Fruit fly (Drosophila melanogaster): Measurements from ENCODE around the gene CG5262.

Gene CG5262

DNA sequence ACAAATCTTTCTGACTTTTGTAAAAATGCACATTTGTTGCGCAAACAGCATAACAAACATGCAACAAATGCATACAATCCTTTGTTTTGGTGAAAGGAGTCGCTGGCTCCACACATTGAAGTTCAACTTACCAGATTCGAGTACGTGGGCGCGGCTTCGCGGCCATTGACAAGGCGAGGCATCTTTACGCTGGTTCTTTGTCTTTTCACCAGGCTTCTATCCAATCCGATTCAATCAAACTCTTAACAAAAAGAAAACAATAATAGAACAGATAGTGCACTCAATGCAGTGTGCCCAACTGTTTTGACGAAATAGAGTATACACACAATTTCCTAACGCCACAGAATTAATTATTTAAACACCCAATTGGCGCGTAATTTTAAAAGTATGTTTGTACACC, at the start of gene CG5262:
TSS of gene CG5262 (minus strand) at position 294 of the 400 bp plus-strand sequence.
- TF ChIP-seq gl (tag; optimal IDR thresholded peaks at IDR 0.05) = peak; percentile 57
- TF ChIP-seq CG4496 (GFP tag; IDR thresholded peaks at IDR 0.05) = peak; percentile 48; the same call in 2 of the 3 replicates
- peak; percentile 46; the same call in 1 of the 2 replicates for TF ChIP-seq CG12605 (GFP tag; IDR thresholded peaks at IDR 0.05)
- TF ChIP-seq EcR (GFP tag; optimal IDR thresholded peaks at IDR 0.05) = no peak
- no peak for TF ChIP-seq CG17806 (tag; optimal IDR thresholded peaks at IDR 0.05)

DNA sequence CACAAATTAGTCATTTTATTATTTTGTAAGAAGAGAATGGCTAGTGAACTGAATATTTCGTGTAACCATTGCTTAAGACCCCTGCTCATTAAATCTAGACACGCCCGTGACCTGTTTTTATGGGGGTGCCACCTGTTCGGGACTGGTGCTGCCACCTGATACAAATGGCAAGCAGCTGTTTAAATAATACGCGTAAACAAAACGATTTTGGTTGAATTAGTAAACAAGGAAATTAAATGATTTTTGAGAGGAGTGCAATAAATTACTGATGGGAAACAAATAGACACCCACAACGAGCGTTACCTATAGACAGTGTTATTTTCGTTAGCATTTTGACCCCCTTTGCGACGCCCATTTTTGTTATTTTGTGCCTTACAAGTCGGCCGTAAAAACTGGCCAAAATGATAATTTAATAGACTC, 44.5 kb upstream of the CG5262 start:
- TF ChIP-seq Snoo (tag; optimal IDR thresholded peaks at IDR 0.05) (peak; percentile 83), rn (GFP tag; IDR thresholded peaks at IDR 0.05) (no peak), Ets98B (GFP tag; IDR thresholded peaks at IDR 0.05) (no peak), CG15710 (tag; optimal IDR thresholded peaks at IDR 0.05) (peak; percentile 73), CG34367 (tag; optimal IDR thresholded peaks at IDR 0.05) (peak; percentile 59), CG17806 (tag; optimal IDR thresholded peaks at IDR 0.05) (peak; percentile 84), D1 (tag; optimal IDR thresholded peaks at IDR 0.05) (peak; percentile 75), CG4496 (GFP tag; IDR thresholded peaks at IDR 0.05) (no peak), CG8159 (tag; optimal IDR thresholded peaks at IDR 0.05) (peak; percentile 80), CG32121 (GFP tag; IDR thresholded peaks at IDR 0.05) (no peak), gl (tag; optimal IDR thresholded peaks at IDR 0.05) (peak; percentile 47), CG10348 (GFP tag; IDR thresholded peaks at IDR 0.05) (no peak), CG8301 (tag; optimal IDR thresholded peaks at IDR 0.05) (peak; percentile 81), CG14655 (GFP tag; optimal IDR thresholded peaks at IDR 0.05) (peak; percentile 83), CG13204 (GFP tag; optimal IDR thresholded peaks at IDR 0.05) (no peak), fd96Ca (GFP tag; IDR thresholded peaks at IDR 0.05) (no peak), CG9948 (tag; optimal IDR thresholded peaks at IDR 0.05) (peak; percentile 64), Pif1B (GFP tag; optimal IDR thresholded peaks at IDR 0.05) (peak; percentile 83), Pif1A (GFP tag; optimal IDR thresholded peaks at IDR 0.05) (peak; percentile 90), EcR (GFP tag; optimal IDR thresholded peaks at IDR 0.05) (no peak), CG12605 (GFP tag; IDR thresholded peaks at IDR 0.05) (no peak)

DNA sequence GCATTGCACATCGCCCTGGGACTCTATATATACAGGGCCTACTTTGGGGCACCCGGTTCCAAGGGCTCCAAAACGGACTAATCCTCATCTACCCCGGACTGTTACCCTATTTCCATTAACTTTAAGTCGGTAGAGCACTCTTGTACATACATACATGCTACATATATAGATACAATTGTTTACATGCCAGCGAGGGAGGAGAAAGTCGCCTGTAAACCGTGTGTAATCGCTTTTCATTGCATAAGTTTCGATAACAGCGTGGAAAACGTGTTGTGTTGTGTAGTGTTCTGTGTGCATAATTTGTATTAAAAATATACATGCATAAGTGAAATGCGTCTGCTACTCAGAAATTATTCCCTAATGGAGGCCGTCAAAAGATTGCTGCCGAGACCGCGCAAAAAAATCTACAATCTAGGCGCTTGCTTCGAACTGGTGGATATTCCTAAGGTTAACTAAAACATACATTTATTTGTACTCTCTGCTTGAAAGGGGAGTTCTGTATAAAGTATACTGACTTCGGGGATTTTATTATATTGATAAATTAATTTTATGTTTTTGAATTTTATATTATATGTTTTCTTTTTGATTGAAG, 44.0 kb upstream of the CG5262 start, which contains the start of gene isoQC:
TSS of gene isoQC (plus strand) at position 270 of the 592 bp plus-strand sequence.
- no peak for TF ChIP-seq fd96Ca (GFP tag; IDR thresholded peaks at IDR 0.05)
- TF ChIP-seq CG15710 (tag; optimal IDR thresholded peaks at IDR 0.05) = no peak
- TF ChIP-seq CG9948 (tag; optimal IDR thresholded peaks at IDR 0.05) = no peak
- TF ChIP-seq D1 (tag; optimal IDR thresholded peaks at IDR 0.05) = no peak
- no peak for TF ChIP-seq Snoo (tag; optimal IDR thresholded peaks at IDR 0.05)
- no peak for TF ChIP-seq CG17806 (tag; optimal IDR thresholded peaks at IDR 0.05)
- TF ChIP-seq CG32121 (GFP tag; IDR thresholded peaks at IDR 0.05) = no peak
- no peak for TF ChIP-seq Pif1B (GFP tag; optimal IDR thresholded peaks at IDR 0.05)
- no peak for TF ChIP-seq CG10348 (GFP tag; IDR thresholded peaks at IDR 0.05)
- TF ChIP-seq CG8301 (tag; optimal IDR thresholded peaks at IDR 0.05) = no peak
- TF ChIP-seq rn (GFP tag; IDR thresholded peaks at IDR 0.05) = no peak

DNA sequence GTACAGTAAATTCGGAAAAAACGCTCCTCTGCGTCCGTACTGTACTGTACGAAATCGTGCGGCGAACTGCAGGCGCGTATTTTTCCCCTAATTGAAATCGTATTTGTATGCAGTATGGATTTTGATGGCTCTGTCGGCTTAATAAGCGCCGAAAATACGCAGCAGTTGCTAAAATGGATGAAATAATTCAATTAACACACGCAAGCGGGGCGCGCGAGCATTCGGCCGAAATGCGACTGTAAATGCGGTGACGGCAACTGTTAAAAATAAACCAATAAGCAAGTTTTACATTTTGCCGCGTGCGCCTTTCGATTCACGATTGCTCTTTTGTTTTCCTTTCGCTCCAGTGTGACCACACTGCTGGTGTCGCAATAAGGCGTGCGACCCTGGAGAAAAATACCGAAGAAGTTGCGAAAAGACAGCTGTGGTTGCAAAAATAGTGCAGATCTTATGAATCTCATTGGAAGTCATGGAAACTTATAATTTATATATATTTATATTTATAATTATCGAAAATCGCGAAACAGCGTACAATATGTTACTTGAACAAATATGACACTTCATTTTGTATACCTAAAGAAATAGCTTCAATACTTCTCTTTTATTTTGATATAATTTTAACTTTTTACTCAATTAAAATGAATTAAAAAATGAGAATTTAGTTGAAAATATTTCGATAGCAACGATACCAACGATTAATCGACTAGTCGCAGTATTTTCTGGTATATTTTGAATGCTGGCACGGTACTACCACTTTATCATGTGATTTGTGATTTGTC, 42.9 kb upstream of the CG5262 start, which contains the start of the genes CG32428 and CG5969:
TSS of gene CG32428 (minus strand) at position 703 of the 779 bp plus-strand sequence.
TSS of gene CG5969 (plus strand) at position 763 of the 779 bp plus-strand sequence.
- TF ChIP-seq CG17806 (tag; optimal IDR thresholded peaks at IDR 0.05) (peak; percentile 72), CG9948 (tag; optimal IDR thresholded peaks at IDR 0.05) (peak; percentile 74), rn (GFP tag; IDR thresholded peaks at IDR 0.05) (peak; percentile 61), D1 (tag; optimal IDR thresholded peaks at IDR 0.05) (peak; percentile 18), Pif1B (GFP tag; optimal IDR thresholded peaks at IDR 0.05) (peak; percentile 51), CG12605 (GFP tag; IDR thresholded peaks at IDR 0.05) (peak; percentile 64), gl (tag; optimal IDR thresholded peaks at IDR 0.05) (no peak), CG8159 (tag; optimal IDR thresholded peaks at IDR 0.05) (peak; percentile 81), CG34367 (tag; optimal IDR thresholded peaks at IDR 0.05) (peak; percentile 71), Pif1A (GFP tag; optimal IDR thresholded peaks at IDR 0.05) (peak; percentile 52), CG8301 (tag; optimal IDR thresholded peaks at IDR 0.05) (peak; percentile 65), CG4496 (GFP tag; IDR thresholded peaks at IDR 0.05) (peak; percentile 88), CG10348 (GFP tag; IDR thresholded peaks at IDR 0.05) (no peak), Ets98B (GFP tag; IDR thresholded peaks at IDR 0.05) (peak; percentile 67), fd96Ca (GFP tag; IDR thresholded peaks at IDR 0.05) (peak; percentile 57; the same call in 2 of the 3 replicates), CG15710 (tag; optimal IDR thresholded peaks at IDR 0.05) (peak; percentile 82), Snoo (tag; optimal IDR thresholded peaks at IDR 0.05) (peak; percentile 72), CG14655 (GFP tag; optimal IDR thresholded peaks at IDR 0.05) (peak; percentile 77), CG13204 (GFP tag; optimal IDR thresholded peaks at IDR 0.05) (no peak), CG32121 (GFP tag; IDR thresholded peaks at IDR 0.05) (peak; percentile 80), EcR (GFP tag; optimal IDR thresholded peaks at IDR 0.05) (no peak)

DNA sequence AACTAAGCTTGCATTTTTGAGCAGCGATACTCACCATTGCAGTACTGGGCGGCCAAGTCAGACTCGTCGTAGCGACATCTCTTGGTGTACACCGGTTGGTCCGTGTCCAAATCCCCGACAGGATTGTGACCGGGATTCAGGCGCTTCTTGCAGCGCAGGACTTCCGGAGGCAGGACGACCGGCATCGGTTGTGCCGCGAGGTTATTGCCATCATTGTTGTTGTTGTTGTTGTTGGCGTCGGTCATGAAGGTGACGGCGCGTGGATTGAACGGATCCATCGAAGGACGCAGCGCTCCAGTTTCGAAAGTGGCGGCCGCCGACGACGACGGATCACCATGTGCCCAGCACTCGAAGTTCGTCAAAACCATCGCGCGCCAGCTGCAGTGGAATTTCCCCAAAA, 42.3 kb upstream of the CG5262 start:
- peak; percentile 33 for TF ChIP-seq EcR (GFP tag; optimal IDR thresholded peaks at IDR 0.05)
- no peak for TF ChIP-seq Pif1B (GFP tag; optimal IDR thresholded peaks at IDR 0.05)
